Fruit fly (Drosophila melanogaster) whole organism, adult: ENCODE results near the gene CG15891.

Experiments
- CG11617 ChIP-seq: fragments of 200-800 bp; sonication (Bioruptor generic); optimal IDR thresholded peaks from 2 replicates; lab custom pipeline; 2017; ENCODE audit warnings: mild to moderate bottlenecking, missing biosample characterization, missing genetic modification reagents, missing genetic modification characterization
- CG12768 ChIP-seq: fragments of 200-800 bp; sonication (Bioruptor generic); optimal IDR thresholded peaks from 2 replicates; lab custom pipeline; 2017; ENCODE audit warnings: missing biosample characterization, missing genetic modification characterization, mild to moderate bottlenecking, moderate library complexity, missing genetic modification reagents
- CG14711 ChIP-seq: fragments of 200-800 bp; sonication (Bioruptor generic); optimal IDR thresholded peaks from 2 replicates; lab custom pipeline; 2018; ENCODE audit warnings: missing biosample characterization, mild to moderate bottlenecking, missing genetic modification characterization, moderate library complexity
- CG1620 ChIP-seq: fragments of 200-800 bp; sonication (Bioruptor generic); optimal IDR thresholded peaks from 2 replicates; lab custom pipeline; 2016; ENCODE audit warnings: missing biosample characterization, missing genetic modification characterization
- CG33017 ChIP-seq: fragments of 200-800 bp; sonication (Bioruptor generic); optimal IDR thresholded peaks from 2 replicates; lab custom pipeline; 2018; ENCODE audit warnings: missing biosample characterization, mild to moderate bottlenecking, missing genetic modification characterization, moderate library complexity
- CG5204 ChIP-seq: fragments of 200-800 bp; sonication (Bioruptor generic); optimal IDR thresholded peaks from 2 replicates; lab custom pipeline; 2016; ENCODE audit warnings: missing biosample characterization, missing genetic modification characterization
- CG7045 ChIP-seq: fragments of 200-800 bp; sonication (Bioruptor generic); optimal IDR thresholded peaks from 2 replicates; lab custom pipeline; 2017; ENCODE audit warnings: missing biosample characterization, mild to moderate bottlenecking, missing genetic modification characterization
- CG7101 ChIP-seq: fragments of 200-800 bp; sonication (Bioruptor generic); optimal IDR thresholded peaks from 2 replicates; lab custom pipeline; 2018; ENCODE audit warnings: missing biosample characterization, mild to moderate bottlenecking, missing genetic modification characterization, moderate library complexity
- Clk ChIP-seq: fragments of 200-800 bp; sonication (Bioruptor generic); optimal IDR thresholded peaks from 2 replicates; lab custom pipeline; 2017; ENCODE audit warnings: missing biosample characterization, missing genetic modification characterization
- Crg-1 ChIP-seq: fragments of 200-800 bp; sonication (Bioruptor generic); optimal IDR thresholded peaks from 2 replicates; lab custom pipeline; 2016; ENCODE audit warnings: missing biosample characterization, missing genetic modification characterization
- Hr96 ChIP-seq: fragments of 200-800 bp; sonication (Bioruptor generic); optimal IDR thresholded peaks from 2 replicates; lab custom pipeline; 2016; ENCODE audit warnings: missing biosample characterization, missing genetic modification characterization
- Mnt ChIP-seq: fragments of 200-800 bp; sonication (Bioruptor generic); optimal IDR thresholded peaks from 2 replicates; lab custom pipeline; 2016; ENCODE audit warnings: missing biosample characterization, mild to moderate bottlenecking, missing genetic modification characterization
- bab1 ChIP-seq: fragments of 200-800 bp; sonication (Bioruptor generic); optimal IDR thresholded peaks from 3 replicates; lab custom pipeline; 2019; ENCODE audit warnings: missing biosample characterization, mild to moderate bottlenecking, missing genetic modification characterization, moderate library complexity
- cic ChIP-seq: fragments of 200-800 bp; sonication (Bioruptor generic); optimal IDR thresholded peaks from 2 replicates; lab custom pipeline; 2017; ENCODE audit warnings: missing biosample characterization, mild to moderate bottlenecking, missing genetic modification characterization, moderate library complexity
- cnc ChIP-seq, 2 experiments: fragments of >200 bp; optimal IDR thresholded peaks; 2 replicates each; lab custom pipeline; 2017
- kay ChIP-seq: fragments of 200-800 bp; sonication (Bioruptor generic); peaks from one replicate; lab custom pipeline; 2016; ENCODE audit warnings: missing biosample characterization, missing genetic modification characterization, borderline replicate concordance
- ovo ChIP-seq: fragments of 200-800 bp; sonication (Bioruptor generic); optimal IDR thresholded peaks from 2 replicates; lab custom pipeline; 2016; ENCODE audit warnings: missing biosample characterization, missing genetic modification characterization
- pad ChIP-seq: fragments of 200-800 bp; sonication (Bioruptor generic); optimal IDR thresholded peaks from 3 replicates; lab custom pipeline; 2017; ENCODE audit warnings: missing biosample characterization, missing genetic modification characterization, mild to moderate bottlenecking, moderate library complexity, missing genetic modification reagents
- tj ChIP-seq: fragments of 200-800 bp; sonication (Bioruptor generic); optimal IDR thresholded peaks from 3 replicates; lab custom pipeline; 2017; ENCODE audit warnings: missing biosample characterization, mild to moderate bottlenecking, missing genetic modification characterization, moderate library complexity
- toe ChIP-seq: fragments of 200-800 bp; sonication (Bioruptor generic); optimal IDR thresholded peaks from 2 replicates; lab custom pipeline; 2016; ENCODE audit warnings: missing biosample characterization, missing genetic modification characterization

The CG15891 gene

dm6 chrX:6310408-6310807, 15.3 kb upstream of the CG15891 start:
- TF ChIP-seq CG33017 (tag; lab: Kevin White, UChicago) = no peak
- no peak for TF ChIP-seq CG14711 (tag; lab: Kevin White, UChicago)
- no peak for TF ChIP-seq CG12768

- no peak for TF ChIP-seq toe (GFP tag; lab: Kevin White, UChicago)
- peak; percentile 21 for TF ChIP-seq kay (GFP tag; lab: Kevin White, UChicago)
- peak; percentile 29 for TF ChIP-seq CG7101 (tag; lab: Kevin White, UChicago)
- peak; percentile 21 for TF ChIP-seq CG12768
These were observed 13.7 kb upstream of the CG15891 start, which contains the start of gene CG15894 for dm6 chrX:6308852-6309251. Gene CG15894, plus strand, starts transcription at chrX:6309212.

dm6 chrX:6305317-6305716, 10.2 kb upstream of the CG15891 start:
- TF ChIP-seq Crg-1 (GFP tag; lab: Kevin White, UChicago) = no peak
- no peak for TF ChIP-seq CG7045 (GFP tag; lab: Kevin White, UChicago)

dm6 chrX:6304203-6304602, 9.1 kb upstream of the CG15891 start:
- TF ChIP-seq cic (GFP tag; lab: Kevin White, UChicago) (no peak), toe (GFP tag; lab: Kevin White, UChicago) (no peak), ovo (no peak), CG12768 (no peak), CG5204 (GFP tag; lab: Kevin White, UChicago) (no peak), CG7045 (GFP tag; lab: Kevin White, UChicago) (no peak), CG33017 (tag; lab: Kevin White, UChicago) (no peak), CG7101 (tag; lab: Kevin White, UChicago) (no peak), Clk (no peak), kay (GFP tag; lab: Kevin White, UChicago) (no peak), bab1 (GFP tag; lab: Kevin White, UChicago) (no peak), Hr96 (GFP tag; lab: Kevin White, UChicago) (no peak), CG14711 (tag; lab: Kevin White, UChicago) (no peak)

- TF ChIP-seq tj (peak; percentile 65), Clk (no peak)
These were observed 8.5 kb upstream of the CG15891 start, which contains the start of gene CG3823 for dm6 chrX:6303675-6304074. Gene CG3823, plus strand, starts transcription at chrX:6303975.

- TF ChIP-seq kay (GFP tag; lab: Kevin White, UChicago) = no peak
- TF ChIP-seq toe (GFP tag; lab: Kevin White, UChicago) = no peak
- no peak for TF ChIP-seq bab1 (GFP tag; lab: Kevin White, UChicago)
- TF ChIP-seq CG14711 (tag; lab: Kevin White, UChicago) = no peak
- no peak for TF ChIP-seq ovo
- TF ChIP-seq cnc (optimal IDR thresholded peaks at IDR 0.05; lab: Kevin White, UChicago) = no peak
- TF ChIP-seq CG1620 = no peak
- TF ChIP-seq CG33017 (tag; lab: Kevin White, UChicago) = no peak
- no peak for TF ChIP-seq Crg-1 (GFP tag; lab: Kevin White, UChicago)
- no peak for TF ChIP-seq CG11617 (GFP tag; lab: Kevin White, UChicago)
- no peak for TF ChIP-seq pad (GFP tag; lab: Kevin White, UChicago)
- no peak for TF ChIP-seq Mnt (GFP tag; lab: Kevin White, UChicago)
- TF ChIP-seq cic (GFP tag; lab: Kevin White, UChicago) = no peak
- TF ChIP-seq CG5204 (GFP tag; lab: Kevin White, UChicago) = no peak
- no peak for TF ChIP-seq Clk
- no peak for TF ChIP-seq tj
These were observed 8.1 kb upstream of the CG15891 start for dm6 chrX:6303196-6303595.

- no peak for TF ChIP-seq CG7045 (GFP tag; lab: Kevin White, UChicago)
- TF ChIP-seq bab1 (GFP tag; lab: Kevin White, UChicago) = peak; percentile 8
These were observed 5.9 kb upstream of the CG15891 start, which contains the start of gene CG12219 for dm6 chrX:6301052-6301451. Gene CG12219, minus strand, starts transcription at chrX:6301285.

dm6 chrX:6294243-6294642, 902 bp downstream of the CG15891 start, which contains the start of gene CG15892:
Gene CG15892, minus strand, starts transcription at chrX:6294343.
- TF ChIP-seq cnc (optimal IDR thresholded peaks at IDR 0.05; lab: Kevin White, UChicago) (no peak), Hr96 (GFP tag; lab: Kevin White, UChicago) (no peak), Crg-1 (GFP tag; lab: Kevin White, UChicago) (no peak), CG7045 (GFP tag; lab: Kevin White, UChicago) (no peak), CG14711 (tag; lab: Kevin White, UChicago) (no peak), ovo (no peak), CG5204 (GFP tag; lab: Kevin White, UChicago) (no peak), Mnt (GFP tag; lab: Kevin White, UChicago) (no peak)
